Worm (Caenorhabditis elegans): ENCODE measurements around the gene cgt-3.

DNA sequence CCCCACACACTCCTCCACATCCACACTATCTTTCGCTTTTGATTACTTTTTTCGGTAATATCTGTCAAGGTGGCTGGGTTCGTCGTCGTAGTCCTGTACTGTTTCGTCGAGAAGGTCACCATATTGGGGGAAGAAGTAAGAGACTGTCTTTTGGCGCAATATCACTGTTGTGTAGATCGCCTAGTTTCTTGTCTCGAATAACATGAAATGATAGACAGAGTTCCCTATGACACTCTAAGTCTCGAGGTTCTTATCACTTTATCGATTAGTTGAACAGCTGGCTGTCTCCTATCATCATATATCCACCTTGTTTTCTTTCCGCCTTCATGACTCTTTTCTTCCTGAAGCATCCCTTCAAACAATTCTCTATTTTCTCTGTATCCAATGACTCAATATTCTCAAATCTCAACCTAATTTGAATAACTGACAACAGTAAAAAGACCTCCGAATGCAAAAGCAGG lies 22.9 kb downstream of the cgt-3 start:
- no peak for TF ChIP-seq mls-2 (tag; optimal IDR thresholded peaks at IDR 0.05)
- no peak for TF ChIP-seq nhr-76 (tag; optimal IDR thresholded peaks at IDR 0.05)
- TF ChIP-seq ztf-11 (tag; optimal IDR thresholded peaks at IDR 0.05), result no peak
- no peak for TF ChIP-seq elt-1 (tag; optimal IDR thresholded peaks at IDR 0.05; ENCODE audit: borderline replicate concordance, insufficient read depth)
- TF ChIP-seq lsy-2 (tag; optimal IDR thresholded peaks at IDR 0.05), result no peak
- no peak for TF ChIP-seq nhr-237 (tag; optimal IDR thresholded peaks at IDR 0.05)
- TF ChIP-seq mab-5 (tag; optimal IDR thresholded peaks at IDR 0.05), result no peak
- no peak for TF ChIP-seq ham-2 (GFP tag; optimal IDR thresholded peaks at IDR 0.05)
- no peak for TF ChIP-seq sem-2 (GFP tag; optimal IDR thresholded peaks at IDR 0.05)
- TF ChIP-seq mep-1 (tag; optimal IDR thresholded peaks at IDR 0.05), result no peak

All from whole organism, mixed stage, embryonic.